Worm (Caenorhabditis elegans): ENCODE measurements around the gene F22F7.7.
"Not testable (repeated sequence)": the region's sequence is repeated elsewhere in the genome, so short reads cannot be mapped to it uniquely, and the experiment has no call there.

F22F7.7 gene

ce11 chrV:2095772-2096171 is 44.1 kb downstream of the F22F7.7 start, which contains the start of gene clec-207:
Gene clec-207 (plus strand): TSS chrV:2096072.
- TF ChIP-seq ztf-4 (tag; optimal IDR thresholded peaks at IDR 0.05) (no peak), nhr-23 (tag; optimal IDR thresholded peaks at IDR 0.05) (no peak), sma-9 (GFP tag; optimal IDR thresholded peaks at IDR 0.05) (no peak), sma-9 (tag; optimal IDR thresholded peaks at IDR 0.05) (no peak), nhr-6 (tag; optimal IDR thresholded peaks at IDR 0.05) (no peak), ztf-11 (tag; optimal IDR thresholded peaks at IDR 0.05) (no peak), mbf-1 (tag; optimal IDR thresholded peaks at IDR 0.05) (no peak), ztf-1 (GFP tag; conservative IDR thresholded peaks at IDR 0.05) (no peak), elt-3 (tag; optimal IDR thresholded peaks at IDR 0.05) (no peak), mdl-1 (tag; optimal IDR thresholded peaks at IDR 0.05) (no peak), peb-1 (tag; optimal IDR thresholded peaks at IDR 0.05) (no peak), snpc-4 (tag; optimal IDR thresholded peaks at IDR 0.05) (no peak), lin-13 (GFP tag; optimal IDR thresholded peaks at IDR 0.05) (no peak)

- TF ChIP-seq elt-1 (tag; optimal IDR thresholded peaks at IDR 0.05) (no peak), lin-13 (GFP tag; optimal IDR thresholded peaks at IDR 0.05) (no peak), nhr-129 (tag; optimal IDR thresholded peaks at IDR 0.05) (no peak), nhr-77 (tag; optimal IDR thresholded peaks at IDR 0.05) (no peak), R02D3.7 (tag; optimal IDR thresholded peaks at IDR 0.05) (no peak)
Measured at ce11 chrV:2095204-2095603, 44.6 kb downstream of the F22F7.7 start, which contains the start of gene F36F12.2. Gene F36F12.2 (minus strand): TSS chrV:2095304.

- TF ChIP-seq ztf-4, nhr-6, unc-39 (tag; optimal IDR thresholded peaks at IDR 0.05): not testable (repeated sequence)
Measured at ce11 chrV:2090321-2090720, 49.5 kb downstream of the F22F7.7 start, which contains the start of gene ztf-28. Gene ztf-28 (plus strand): TSS chrV:2090669.

- not testable (repeated sequence) for TF ChIP-seq sem-4, skn-1, nhr-25 (tag; optimal IDR thresholded peaks at IDR 0.05)
Measured at ce11 chrV:2085745-2086267, 54.0 kb downstream of the F22F7.7 start, which contains the start of gene F36F12.3. Gene F36F12.3 (plus strand): TSS chrV:2085795.

- TF ChIP-seq lin-13 (GFP tag; optimal IDR thresholded peaks at IDR 0.05) = no peak
- no peak for TF ChIP-seq nhr-237 (tag; optimal IDR thresholded peaks at IDR 0.05)
- no peak for TF ChIP-seq aly-2 (tag; optimal IDR thresholded peaks at IDR 0.05)
- TF ChIP-seq mbf-1 (tag; optimal IDR thresholded peaks at IDR 0.05) = no peak
- no peak for TF ChIP-seq crh-2 (tag; optimal IDR thresholded peaks at IDR 0.05)
- TF ChIP-seq unc-62 (GFP tag; optimal IDR thresholded peaks at IDR 0.05) = no peak
- no peak for TF ChIP-seq nhr-129 (tag; optimal IDR thresholded peaks at IDR 0.05)
- no peak for TF ChIP-seq fos-1 (tag; optimal IDR thresholded peaks at IDR 0.05)
- TF ChIP-seq mdl-1 (tag; optimal IDR thresholded peaks at IDR 0.05) = no peak
- no peak for TF ChIP-seq C34F6.9 (tag; optimal IDR thresholded peaks at IDR 0.05)
- TF ChIP-seq unc-55 (GFP tag; optimal IDR thresholded peaks at IDR 0.05) = no peak
- no peak for TF ChIP-seq ztf-1 (GFP tag; conservative IDR thresholded peaks at IDR 0.05)
- TF ChIP-seq gmeb-1 (tag; optimal IDR thresholded peaks at IDR 0.05) = no peak
- TF ChIP-seq sma-9 (GFP tag; optimal IDR thresholded peaks at IDR 0.05) = no peak
- TF ChIP-seq sma-9 (tag; optimal IDR thresholded peaks at IDR 0.05) = no peak
Measured at ce11 chrV:2083869-2084268, 56.0 kb downstream of the F22F7.7 start.

ce11 chrV:2081894-2082293 is 57.9 kb downstream of the F22F7.7 start:
- TF ChIP-seq snpc-4 (tag; optimal IDR thresholded peaks at IDR 0.05) (no peak), nhr-6 (tag; optimal IDR thresholded peaks at IDR 0.05) (no peak), lin-13 (GFP tag; optimal IDR thresholded peaks at IDR 0.05) (no peak), unc-55 (GFP tag; optimal IDR thresholded peaks at IDR 0.05) (no peak), ZK546.5 (tag; optimal IDR thresholded peaks at IDR 0.05) (no peak), ama-1 (optimal IDR thresholded peaks at IDR 0.05) (no peak), mbf-1 (tag; optimal IDR thresholded peaks at IDR 0.05) (no peak), crh-2 (tag; optimal IDR thresholded peaks at IDR 0.05) (no peak), R02D3.7 (tag; optimal IDR thresholded peaks at IDR 0.05) (no peak), nhr-237 (tag; optimal IDR thresholded peaks at IDR 0.05) (no peak), lin-39 (tag; optimal IDR thresholded peaks at IDR 0.05) (no peak), gmeb-1 (tag; optimal IDR thresholded peaks at IDR 0.05) (no peak), lsy-2 (tag; optimal IDR thresholded peaks at IDR 0.05) (no peak), nhr-129 (tag; optimal IDR thresholded peaks at IDR 0.05) (no peak), sma-3 (GFP tag; optimal IDR thresholded peaks at IDR 0.05) (no peak), fos-1 (tag; optimal IDR thresholded peaks at IDR 0.05) (no peak), unc-39 (tag; optimal IDR thresholded peaks at IDR 0.05) (no peak)

Data from whole organism, L2 larva.